Fruit fly (Drosophila melanogaster) whole organism, adult: ENCODE measurements around the gene CG32248.

Source experiments
- CG11617 ChIP-seq: fragments of 200-800 bp; sonication (Bioruptor generic); optimal IDR thresholded peaks from 2 replicates; lab custom pipeline; 2017; ENCODE audit warnings: mild to moderate bottlenecking, missing biosample characterization, missing genetic modification reagents, missing genetic modification characterization
- CG14711 ChIP-seq: fragments of 200-800 bp; sonication (Bioruptor generic); optimal IDR thresholded peaks from 2 replicates; lab custom pipeline; 2018; ENCODE audit warnings: missing biosample characterization, mild to moderate bottlenecking, missing genetic modification characterization, moderate library complexity
- CG5204 ChIP-seq: fragments of 200-800 bp; sonication (Bioruptor generic); optimal IDR thresholded peaks from 2 replicates; lab custom pipeline; 2016; ENCODE audit warnings: missing biosample characterization, missing genetic modification characterization
- Hr96 ChIP-seq: fragments of 200-800 bp; sonication (Bioruptor generic); optimal IDR thresholded peaks from 2 replicates; lab custom pipeline; 2016; ENCODE audit warnings: missing biosample characterization, missing genetic modification characterization
- Mnt ChIP-seq: fragments of 200-800 bp; sonication (Bioruptor generic); optimal IDR thresholded peaks from 2 replicates; lab custom pipeline; 2016; ENCODE audit warnings: missing biosample characterization, mild to moderate bottlenecking, missing genetic modification characterization
- cic ChIP-seq: fragments of 200-800 bp; sonication (Bioruptor generic); optimal IDR thresholded peaks from 2 replicates; lab custom pipeline; 2017; ENCODE audit warnings: missing biosample characterization, mild to moderate bottlenecking, missing genetic modification characterization, moderate library complexity
- cnc ChIP-seq, 2 experiments: fragments of >200 bp; optimal IDR thresholded peaks; 2 replicates each; lab custom pipeline; 2017
- kay ChIP-seq: fragments of 200-800 bp; sonication (Bioruptor generic); peaks from one replicate; lab custom pipeline; 2016; ENCODE audit warnings: missing biosample characterization, missing genetic modification characterization, borderline replicate concordance
- ovo ChIP-seq: fragments of 200-800 bp; sonication (Bioruptor generic); optimal IDR thresholded peaks from 2 replicates; lab custom pipeline; 2016; ENCODE audit warnings: missing biosample characterization, missing genetic modification characterization
- pad ChIP-seq: fragments of 200-800 bp; sonication (Bioruptor generic); optimal IDR thresholded peaks from 3 replicates; lab custom pipeline; 2017; ENCODE audit warnings: missing biosample characterization, missing genetic modification characterization, mild to moderate bottlenecking, moderate library complexity, missing genetic modification reagents
- tj ChIP-seq: fragments of 200-800 bp; sonication (Bioruptor generic); optimal IDR thresholded peaks from 3 replicates; lab custom pipeline; 2017; ENCODE audit warnings: missing biosample characterization, mild to moderate bottlenecking, missing genetic modification characterization, moderate library complexity
- toe ChIP-seq: fragments of 200-800 bp; sonication (Bioruptor generic); optimal IDR thresholded peaks from 2 replicates; lab custom pipeline; 2016; ENCODE audit warnings: missing biosample characterization, missing genetic modification characterization

DNA sequence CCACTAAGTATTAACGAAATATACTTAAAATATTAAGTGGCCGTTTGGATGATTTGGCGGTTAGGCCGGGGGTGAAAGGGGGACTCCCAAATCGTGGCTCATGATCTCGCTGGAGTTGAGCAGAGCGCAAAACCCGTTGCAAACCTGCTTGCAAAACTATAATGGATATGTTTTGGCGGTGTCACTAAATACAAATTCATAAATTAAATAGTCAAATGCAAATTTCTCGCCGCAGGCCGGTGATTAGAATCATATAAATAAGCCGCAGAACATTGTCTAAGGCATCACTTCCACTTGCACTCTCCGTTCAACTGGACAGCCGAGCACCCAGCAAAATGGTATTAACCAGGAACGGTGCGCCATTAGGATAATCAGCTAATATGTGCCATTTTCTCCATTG is 11.0 kb downstream of the CG32248 start, which contains the start of gene CG11350:
- no peak for TF ChIP-seq CG14711 (tag; lab: Kevin White, UChicago)
- TF ChIP-seq cic (GFP tag; lab: Kevin White, UChicago) = no peak
- TF ChIP-seq cnc (optimal IDR thresholded peaks at IDR 0.05; lab: Kevin White, UChicago) = no peak
- TF ChIP-seq toe (GFP tag; lab: Kevin White, UChicago) = no peak
- TF ChIP-seq kay (GFP tag; lab: Kevin White, UChicago) = no peak
- no peak for TF ChIP-seq Mnt
- no peak for TF ChIP-seq CG11617
- TF ChIP-seq pad (GFP tag; lab: Kevin White, UChicago) = no peak
- no peak for TF ChIP-seq tj (GFP tag; lab: Kevin White, UChicago)
- TF ChIP-seq ovo (GFP tag; lab: Kevin White, UChicago) = no peak
- TF ChIP-seq Hr96 (GFP tag; lab: Kevin White, UChicago) = no peak
- TF ChIP-seq CG5204 = no peak
